Worm (Caenorhabditis elegans): ENCODE results near the gene C01F6.14.

The C01F6.14 gene

ce11 chrIV:9108631-9109030, 4.7 kb upstream of the C01F6.14 start, which contains the start of gene aly-1:
Gene aly-1, plus strand, starts transcription at chrIV:9108931.
- no peak for TF ChIP-seq lin-32 (GFP tag; optimal IDR thresholded peaks at IDR 0.05)
- TF ChIP-seq unc-120 (tag; optimal IDR thresholded peaks at IDR 0.05; ENCODE audit: poor library complexity, severe bottlenecking) = no peak
- no peak for TF ChIP-seq nhr-12 (tag; optimal IDR thresholded peaks at IDR 0.05)
- no peak for TF ChIP-seq unc-62 (GFP tag; optimal IDR thresholded peaks at IDR 0.05)
- TF ChIP-seq elt-3 (tag; optimal IDR thresholded peaks at IDR 0.05) = no peak
- no peak for TF ChIP-seq elt-1 (tag; optimal IDR thresholded peaks at IDR 0.05; ENCODE audit: borderline replicate concordance, insufficient read depth)
- TF ChIP-seq mep-1 (tag; optimal IDR thresholded peaks at IDR 0.05) = no peak
- no peak for TF ChIP-seq lin-13 (tag; optimal IDR thresholded peaks at IDR 0.05)
- no peak for TF ChIP-seq sptf-1 (tag; optimal IDR thresholded peaks at IDR 0.05)
- TF ChIP-seq lsy-2 (tag; optimal IDR thresholded peaks at IDR 0.05) = no peak
- no peak for TF ChIP-seq cnd-1 (tag; optimal IDR thresholded peaks at IDR 0.05)
- TF ChIP-seq ceh-83 (GFP tag; optimal IDR thresholded peaks at IDR 0.05) = no peak
- TF ChIP-seq ham-2 (GFP tag; optimal IDR thresholded peaks at IDR 0.05) = no peak
- TF ChIP-seq M03D4.4 (tag; optimal IDR thresholded peaks at IDR 0.05) = no peak
- no peak for TF ChIP-seq snpc-4 (tag; optimal IDR thresholded peaks at IDR 0.05)
- TF ChIP-seq nhr-28 (tag; optimal IDR thresholded peaks at IDR 0.05) = no peak
- TF ChIP-seq pha-4 (tag; optimal IDR thresholded peaks at IDR 0.05) = no peak

ce11 chrIV:9107464-9107863, 3.5 kb upstream of the C01F6.14 start:
- TF ChIP-seq sem-2 (GFP tag; optimal IDR thresholded peaks at IDR 0.05) (no peak), unc-62 (GFP tag; optimal IDR thresholded peaks at IDR 0.05) (peak; percentile 4), unc-120 (tag; optimal IDR thresholded peaks at IDR 0.05; ENCODE audit: poor library complexity, severe bottlenecking) (peak; percentile 27), nhr-237 (tag; optimal IDR thresholded peaks at IDR 0.05) (peak; percentile 48), lin-13 (tag; optimal IDR thresholded peaks at IDR 0.05) (peak; percentile 32), pha-4 (tag; optimal IDR thresholded peaks at IDR 0.05) (peak; percentile 77), zip-8 (tag; optimal IDR thresholded peaks at IDR 0.05) (no peak), mep-1 (tag; optimal IDR thresholded peaks at IDR 0.05) (peak; percentile 83), ces-1 (GFP tag; optimal IDR thresholded peaks at IDR 0.05) (peak; percentile 52), ham-2 (GFP tag; optimal IDR thresholded peaks at IDR 0.05) (peak; percentile 80), lsy-2 (tag; optimal IDR thresholded peaks at IDR 0.05) (peak; percentile 24), cnd-1 (tag; optimal IDR thresholded peaks at IDR 0.05) (peak; percentile 17), lin-32 (GFP tag; optimal IDR thresholded peaks at IDR 0.05) (peak; percentile 46), mab-5 (tag; optimal IDR thresholded peaks at IDR 0.05) (no peak), ceh-43 (GFP tag; optimal IDR thresholded peaks at IDR 0.05) (no peak), ceh-39 (tag; optimal IDR thresholded peaks at IDR 0.05) (peak; percentile 50), nhr-76 (tag; optimal IDR thresholded peaks at IDR 0.05) (no peak), hlh-1 (tag; optimal IDR thresholded peaks at IDR 0.05) (peak; percentile 100), tbx-8 (GFP tag; optimal IDR thresholded peaks at IDR 0.05) (no peak)

- TF ChIP-seq blmp-1 (tag; optimal IDR thresholded peaks at IDR 0.05) (no peak), snpc-4 (tag; optimal IDR thresholded peaks at IDR 0.05) (no peak), sem-2 (GFP tag; optimal IDR thresholded peaks at IDR 0.05) (no peak), lsy-2 (tag; optimal IDR thresholded peaks at IDR 0.05) (no peak), unc-120 (tag; optimal IDR thresholded peaks at IDR 0.05; ENCODE audit: poor library complexity, severe bottlenecking) (no peak), ztf-11 (tag; optimal IDR thresholded peaks at IDR 0.05) (no peak), mep-1 (tag; optimal IDR thresholded peaks at IDR 0.05) (no peak), unc-62 (GFP tag; optimal IDR thresholded peaks at IDR 0.05) (no peak), mls-2 (tag; optimal IDR thresholded peaks at IDR 0.05) (no peak), bed-3 (GFP tag; optimal IDR thresholded peaks at IDR 0.05) (no peak), drap-1 (GFP tag; optimal IDR thresholded peaks at IDR 0.05) (no peak), unc-39 (tag; optimal IDR thresholded peaks at IDR 0.05) (no peak), sptf-1 (tag; optimal IDR thresholded peaks at IDR 0.05) (no peak), M03D4.4 (tag; optimal IDR thresholded peaks at IDR 0.05) (no peak), elt-3 (tag; optimal IDR thresholded peaks at IDR 0.05) (no peak), nhr-28 (tag; optimal IDR thresholded peaks at IDR 0.05) (no peak), flh-1 (GFP tag; optimal IDR thresholded peaks at IDR 0.05) (no peak)
These were observed 3.1 kb downstream of the C01F6.14 start for ce11 chrIV:9100835-9101234.

- TF ChIP-seq ham-2 (GFP tag; optimal IDR thresholded peaks at IDR 0.05) (no peak), tbx-8 (GFP tag; optimal IDR thresholded peaks at IDR 0.05) (no peak), bed-3 (GFP tag; optimal IDR thresholded peaks at IDR 0.05) (no peak), lin-13 (tag; optimal IDR thresholded peaks at IDR 0.05) (no peak), unc-62 (GFP tag; optimal IDR thresholded peaks at IDR 0.05) (no peak), mls-2 (tag; optimal IDR thresholded peaks at IDR 0.05) (no peak), ceh-43 (GFP tag; optimal IDR thresholded peaks at IDR 0.05) (no peak), hlh-1 (tag; optimal IDR thresholded peaks at IDR 0.05) (no peak), ceh-39 (tag; optimal IDR thresholded peaks at IDR 0.05) (no peak), ces-1 (GFP tag; optimal IDR thresholded peaks at IDR 0.05) (no peak), nhr-28 (tag; optimal IDR thresholded peaks at IDR 0.05) (no peak), blmp-1 (tag; optimal IDR thresholded peaks at IDR 0.05) (no peak), sptf-1 (tag; optimal IDR thresholded peaks at IDR 0.05) (no peak), mep-1 (tag; optimal IDR thresholded peaks at IDR 0.05) (no peak), lsy-2 (tag; optimal IDR thresholded peaks at IDR 0.05) (no peak), snpc-4 (tag; optimal IDR thresholded peaks at IDR 0.05) (no peak), drap-1 (GFP tag; optimal IDR thresholded peaks at IDR 0.05) (no peak), zip-8 (tag; optimal IDR thresholded peaks at IDR 0.05) (no peak)
These were observed 5.0 kb downstream of the C01F6.14 start, which contains the start of gene gldi-10 for ce11 chrIV:9098942-9099341. Gene gldi-10, plus strand, starts transcription at chrIV:9099242.
